Worm (Caenorhabditis elegans) whole organism, early embryonic: ENCODE results near the gene Y105C5B.17.

Experiments used
- B0310.2 ChIP-seq: sonication (generic microtip); optimal IDR thresholded peaks from 2 replicates; lab custom pipeline; 2016; ENCODE audit warnings: mild to moderate bottlenecking, missing genetic modification characterization, missing compliant biosample characterization
- ama-1 ChIP-seq: fragments of 150-350 bp; optimal IDR thresholded peaks from 2 replicates; lab custom pipeline; 2014
- ceh-36 ChIP-seq: sonication (generic microtip); optimal IDR thresholded peaks from 2 replicates; lab custom pipeline; 2016; ENCODE audit warnings: missing genetic modification characterization, inconsistent platforms, missing compliant biosample characterization
- hmbx-1 ChIP-seq: sonication (generic microtip); optimal IDR thresholded peaks from 2 replicates; lab custom pipeline; 2016; ENCODE audit warnings: mild to moderate bottlenecking, missing genetic modification characterization, missing compliant biosample characterization
- hmg-4 ChIP-seq: fragments of 200-800 bp; sonication (Bioruptor generic); optimal IDR thresholded peaks from 2 replicates; lab custom pipeline; 2018; ENCODE audit warnings: mild to moderate bottlenecking, missing genetic modification characterization, missing compliant biosample characterization
- hnd-1 ChIP-seq: sonication (generic microtip); optimal IDR thresholded peaks from 2 replicates; lab custom pipeline; 2016; ENCODE audit warnings: missing genetic modification characterization, missing compliant biosample characterization
- pes-1 ChIP-seq: fragments of 200-800 bp; sonication (Bioruptor generic); IDR thresholded peaks from 2 replicates; pipeline ENCODE4 v1.3.6; 2022; ENCODE audit warnings: missing genetic modification reagents, missing genetic modification characterization, missing compliant biosample characterization
- scrt-1 ChIP-seq: fragments of 200-800 bp; sonication (Bioruptor generic); IDR thresholded peaks from 2 replicates; pipeline ENCODE4 v1.3.6; 2022; ENCODE audit warnings: missing genetic modification characterization, missing compliant biosample characterization

- TF ChIP-seq ceh-36 (no peak), B0310.2 (tag; lab: Kevin White, UChicago) (no peak), hnd-1 (tag; lab: Kevin White, UChicago) (no peak), scrt-1 (GFP tag; lab: Robert Waterston, UW) (no peak), ama-1 (lab: Kevin White, UChicago) (no peak), hmg-4 (GFP tag; lab: Kevin White, UChicago) (no peak), hmbx-1 (tag; lab: Kevin White, UChicago) (no peak), pes-1 (GFP tag; lab: Robert Waterston, UW) (no peak)
Measured at ce11 chrIV:15933814-15934213, 29.1 kb upstream of the Y105C5B.17 start, which contains the start of gene srv-16.
